Fruit fly (Drosophila melanogaster) whole organism, embryonic: ENCODE measurements around the gene SPARC.
A peak's percentile ranks its signal among the peaks of the same experiment; 100 is the strongest.

ENCODE experiments used
- Asciz ChIP-seq: fragments of 200-800 bp; sonication (Bioruptor generic); optimal IDR thresholded peaks from 2 replicates; lab custom pipeline; 2017; ENCODE audit warnings: missing biosample characterization, mild to moderate bottlenecking, missing genetic modification characterization, missing genetic modification reagents
- Atf6 ChIP-seq: fragments of 200-800 bp; sonication (Bioruptor generic); IDR thresholded peaks from 2 replicates; pipeline ENCODE4 v1.3.6; 2022; ENCODE audit warnings: missing biosample characterization, missing genetic modification characterization
- Bdp1 ChIP-seq: fragments of 200-800 bp; sonication (Bioruptor generic); optimal IDR thresholded peaks from 3 replicates; lab custom pipeline; 2016; ENCODE audit warnings: missing biosample characterization, missing genetic modification characterization
- C15 ChIP-seq: fragments of 200-800 bp; sonication (Bioruptor generic); IDR thresholded peaks from 3 replicates; pipeline ENCODE4 v1.3.6; 2022; ENCODE audit warnings: missing biosample characterization, missing genetic modification characterization
- CG10267 ChIP-seq: fragments of 200-800 bp; sonication (Bioruptor generic); optimal IDR thresholded peaks from 2 replicates; lab custom pipeline; 2018; ENCODE audit warnings: missing biosample characterization, mild to moderate bottlenecking, missing genetic modification characterization, moderate library complexity
- CG10431 ChIP-seq: fragments of 200-800 bp; sonication (Bioruptor generic); optimal IDR thresholded peaks from 3 replicates; lab custom pipeline; 2018; ENCODE audit warnings: missing biosample characterization, mild to moderate bottlenecking, missing genetic modification characterization
- CG10543 ChIP-seq: fragments of 200-800 bp; sonication (Bioruptor generic); optimal IDR thresholded peaks from 3 replicates; lab custom pipeline; 2017; ENCODE audit warnings: missing biosample characterization, mild to moderate bottlenecking, missing genetic modification characterization, moderate library complexity
- CG11093 ChIP-seq: fragments of 200-800 bp; sonication (Bioruptor generic); IDR thresholded peaks from 3 replicates; pipeline ENCODE4 v1.3.6; 2022; ENCODE audit warnings: missing biosample characterization, missing genetic modification characterization
- CG11456 ChIP-seq: fragments of 200-800 bp; sonication (Bioruptor generic); IDR thresholded peaks from 3 replicates; pipeline ENCODE4 v1.3.6; 2022; ENCODE audit warnings: missing biosample characterization, missing genetic modification characterization
- CG1233 ChIP-seq: fragments of 200-800 bp; sonication (Bioruptor generic); optimal IDR thresholded peaks from 4 replicates; lab custom pipeline; 2018; ENCODE audit warnings: missing biosample characterization, mild to moderate bottlenecking, missing genetic modification characterization
- CG12942 ChIP-seq: fragments of 200-800 bp; sonication (Bioruptor generic); optimal IDR thresholded peaks from 3 replicates; lab custom pipeline; 2016; ENCODE audit warnings: missing biosample characterization, missing genetic modification characterization
- CG13624 ChIP-seq: fragments of 200-800 bp; sonication (Bioruptor generic); optimal IDR thresholded peaks from 2 replicates; lab custom pipeline; 2016; ENCODE audit warnings: missing biosample characterization, missing genetic modification characterization
- CG14014 ChIP-seq: fragments of 200-800 bp; sonication (Bioruptor generic); IDR thresholded peaks from 2 replicates; pipeline ENCODE4 v1.3.6; 2022; ENCODE audit warnings: missing biosample characterization, missing genetic modification characterization
- CG14860 ChIP-seq: fragments of 200-800 bp; sonication (Bioruptor generic); IDR thresholded peaks from 3 replicates; pipeline ENCODE4 v1.3.6; 2022; ENCODE audit warnings: missing biosample characterization, missing genetic modification characterization; ENCODE audit not compliant: partially characterized antibody
- CG14965 ChIP-seq: fragments of 200-800 bp; sonication (Bioruptor generic); optimal IDR thresholded peaks from 2 replicates; lab custom pipeline; 2016; ENCODE audit warnings: missing biosample characterization, missing genetic modification characterization, borderline replicate concordance
- CG16779 ChIP-seq: fragments of 200-800 bp; sonication (Bioruptor generic); IDR thresholded peaks from 2 replicates; pipeline ENCODE4 v1.3.6; 2022; ENCODE audit warnings: missing biosample characterization, missing genetic modification characterization
- CG17829 ChIP-seq: fragments of 200-800 bp; optimal IDR thresholded peaks from 2 replicates; lab custom pipeline; 2019; ENCODE audit warnings: missing biosample characterization, mild to moderate bottlenecking, missing genetic modification characterization, moderate library complexity
- CG17912 ChIP-seq: fragments of 200-800 bp; sonication (Bioruptor generic); optimal IDR thresholded peaks from 2 replicates; lab custom pipeline; 2018; ENCODE audit warnings: missing biosample characterization, mild to moderate bottlenecking, missing genetic modification characterization
- CG4424 ChIP-seq: fragments of 200-800 bp; sonication (Bioruptor generic); optimal IDR thresholded peaks from 3 replicates; lab custom pipeline; 2016; ENCODE audit warnings: missing biosample characterization, missing genetic modification characterization
- CG7357 ChIP-seq: fragments of 200-800 bp; sonication (Bioruptor generic); IDR thresholded peaks from 3 replicates; pipeline ENCODE4 v1.3.6; 2022; ENCODE audit warnings: missing biosample characterization, missing genetic modification characterization
- CG7839 ChIP-seq: fragments of 200-800 bp; sonication (Bioruptor generic); optimal IDR thresholded peaks from 3 replicates; lab custom pipeline; 2018; ENCODE audit warnings: missing biosample characterization, mild to moderate bottlenecking, missing genetic modification characterization, moderate library complexity
- CG7987 ChIP-seq: fragments of 200-800 bp; sonication (Bioruptor generic); optimal IDR thresholded peaks from 2 replicates; lab custom pipeline; 2018; ENCODE audit warnings: missing biosample characterization, mild to moderate bottlenecking, missing genetic modification characterization, moderate library complexity
- CG8944 ChIP-seq: fragments of 200-800 bp; sonication (Bioruptor generic); optimal IDR thresholded peaks from 3 replicates; lab custom pipeline; 2016; ENCODE audit warnings: missing biosample characterization, missing genetic modification characterization
- Dbx ChIP-seq: fragments of 200-800 bp; sonication (Bioruptor generic); IDR thresholded peaks from 3 replicates; pipeline ENCODE4 v1.3.6; 2022; ENCODE audit warnings: missing biosample characterization, missing genetic modification characterization
- Drgx ChIP-seq: fragments of 200-800 bp; sonication (Bioruptor generic); IDR thresholded peaks from 2 replicates; pipeline ENCODE4 v1.3.6; 2022; ENCODE audit warnings: missing biosample characterization, missing genetic modification characterization
- E2f2 ChIP-seq: fragments of 200-800 bp; sonication (Bioruptor generic); IDR thresholded peaks from 2 replicates; pipeline ENCODE4 v1.3.6; 2022; ENCODE audit warnings: missing biosample characterization, missing genetic modification characterization
- HLH54F ChIP-seq: fragments of 200-800 bp; sonication (Bioruptor generic); optimal IDR thresholded peaks from 3 replicates; lab custom pipeline; 2016; ENCODE audit warnings: missing biosample characterization, missing genetic modification characterization
- Hr78 ChIP-seq, 2 experiments: fragments of 200-800 bp in 1 of 2; fragments of >200 bp in 1 of 2; sonication (Bioruptor generic) in 1 of 2; optimal IDR thresholded peaks; 2 replicates each; lab custom pipeline; 2017 to 2019; ENCODE audit warnings: missing biosample characterization in 2 of 2, missing genetic modification characterization in 2 of 2, mild to moderate bottlenecking in 1 of 2, moderate library complexity in 1 of 2
- Meics ChIP-seq: fragments of 200-800 bp; sonication (Bioruptor generic); optimal IDR thresholded peaks from 2 replicates; lab custom pipeline; 2017; ENCODE audit warnings: missing biosample characterization, mild to moderate bottlenecking, missing genetic modification characterization
- Xbp1 ChIP-seq: fragments of 200-800 bp; sonication (Bioruptor generic); optimal IDR thresholded peaks from 3 replicates; lab custom pipeline; 2016; ENCODE audit warnings: missing biosample characterization, mild to moderate bottlenecking, missing genetic modification characterization
- al ChIP-seq: fragments of 200-800 bp; sonication (Bioruptor generic); IDR thresholded peaks from 2 replicates; pipeline ENCODE4 v1.3.6; 2022; ENCODE audit warnings: missing biosample characterization, missing genetic modification characterization
- bbx ChIP-seq: fragments of 200-800 bp; sonication (Bioruptor generic); IDR thresholded peaks from 2 replicates; pipeline ENCODE4 v1.3.6; 2022; ENCODE audit warnings: missing biosample characterization, missing genetic modification characterization; ENCODE audit not compliant: partially characterized antibody
- dysf ChIP-seq: fragments of 200-800 bp; sonication (Bioruptor generic); IDR thresholded peaks from 3 replicates; pipeline ENCODE4 v1.3.6; 2022; ENCODE audit warnings: missing biosample characterization, missing genetic modification characterization
- gem ChIP-seq: fragments of 200-800 bp; sonication (Bioruptor generic); optimal IDR thresholded peaks from 2 replicates; lab custom pipeline; 2019; ENCODE audit warnings: missing biosample characterization, mild to moderate bottlenecking, missing genetic modification characterization, moderate library complexity
- hbn ChIP-seq: fragments of 200-800 bp; sonication (Bioruptor generic); IDR thresholded peaks from 2 replicates; pipeline ENCODE4 v1.3.6; 2022; ENCODE audit warnings: missing biosample characterization, missing genetic modification characterization; ENCODE audit not compliant: partially characterized antibody
- lbe ChIP-seq: fragments of 200-800 bp; sonication (Bioruptor generic); optimal IDR thresholded peaks from 2 replicates; lab custom pipeline; 2016; ENCODE audit warnings: missing biosample characterization, mild to moderate bottlenecking, missing genetic modification characterization
- lmd ChIP-seq: fragments of 200-800 bp; sonication (Bioruptor generic); IDR thresholded peaks from 2 replicates; pipeline ENCODE4 v1.3.6; 2022; ENCODE audit warnings: missing biosample characterization, missing genetic modification characterization
- mam ChIP-seq: fragments of 200-800 bp; sonication (Bioruptor generic); optimal IDR thresholded peaks from 3 replicates; lab custom pipeline; 2016; ENCODE audit warnings: missing biosample characterization, missing genetic modification characterization
- pzg ChIP-seq: fragments of 200-800 bp; sonication (Bioruptor generic); optimal IDR thresholded peaks from 3 replicates; lab custom pipeline; 2018; ENCODE audit warnings: missing biosample characterization, mild to moderate bottlenecking, missing genetic modification characterization, moderate library complexity
- row ChIP-seq: fragments of 200-800 bp; sonication (Bioruptor generic); IDR thresholded peaks from 3 replicates; pipeline ENCODE4 v1.3.6; 2022; ENCODE audit warnings: missing biosample characterization, missing genetic modification characterization
- seq ChIP-seq: fragments of 200-800 bp; sonication (Bioruptor generic); IDR thresholded peaks from 2 replicates; pipeline ENCODE4 v1.3.6; 2022; ENCODE audit warnings: missing biosample characterization, missing genetic modification characterization
- sim ChIP-seq: fragments of 200-800 bp; sonication (Bioruptor generic); IDR thresholded peaks from 2 replicates; pipeline ENCODE4 v1.3.6; 2022; ENCODE audit warnings: missing biosample characterization, missing genetic modification characterization
- stwl ChIP-seq: fragments of 200-800 bp; sonication (Bioruptor generic); optimal IDR thresholded peaks from 3 replicates; lab custom pipeline; 2018; ENCODE audit warnings: missing biosample characterization, mild to moderate bottlenecking, missing genetic modification characterization, moderate library complexity
- tll ChIP-seq, 2 experiments: fragments of 200-800 bp in 1 of 2; fragments of >200 bp in 1 of 2; sonication (Bioruptor generic) in 1 of 2; optimal IDR thresholded peaks; 2 replicates each; lab custom pipeline; 2017 to 2019; ENCODE audit warnings: missing biosample characterization in 2 of 2, missing genetic modification characterization in 2 of 2, mild to moderate bottlenecking in 1 of 2, moderate library complexity in 1 of 2
- tna ChIP-seq: fragments of 200-800 bp; sonication (Bioruptor generic); IDR thresholded peaks from 2 replicates; pipeline ENCODE4 v1.3.6; 2022; ENCODE audit warnings: missing biosample characterization, missing genetic modification characterization; ENCODE audit not compliant: partially characterized antibody
- usp ChIP-seq: fragments of >200 bp; optimal IDR thresholded peaks from 2 replicates; lab custom pipeline; 2017; ENCODE audit warnings: missing biosample characterization, missing genetic modification characterization
- wdn ChIP-seq: fragments of 200-800 bp; sonication (Bioruptor generic); IDR thresholded peaks from 2 replicates; pipeline ENCODE4 v1.3.6; 2022; ENCODE audit warnings: missing biosample characterization, missing genetic modification characterization
- wek ChIP-seq: fragments of 200-800 bp; sonication (Bioruptor generic); optimal IDR thresholded peaks from 3 replicates; lab custom pipeline; 2018; ENCODE audit warnings: missing biosample characterization, mild to moderate bottlenecking, missing genetic modification characterization, moderate library complexity

The SPARC gene

DNA sequence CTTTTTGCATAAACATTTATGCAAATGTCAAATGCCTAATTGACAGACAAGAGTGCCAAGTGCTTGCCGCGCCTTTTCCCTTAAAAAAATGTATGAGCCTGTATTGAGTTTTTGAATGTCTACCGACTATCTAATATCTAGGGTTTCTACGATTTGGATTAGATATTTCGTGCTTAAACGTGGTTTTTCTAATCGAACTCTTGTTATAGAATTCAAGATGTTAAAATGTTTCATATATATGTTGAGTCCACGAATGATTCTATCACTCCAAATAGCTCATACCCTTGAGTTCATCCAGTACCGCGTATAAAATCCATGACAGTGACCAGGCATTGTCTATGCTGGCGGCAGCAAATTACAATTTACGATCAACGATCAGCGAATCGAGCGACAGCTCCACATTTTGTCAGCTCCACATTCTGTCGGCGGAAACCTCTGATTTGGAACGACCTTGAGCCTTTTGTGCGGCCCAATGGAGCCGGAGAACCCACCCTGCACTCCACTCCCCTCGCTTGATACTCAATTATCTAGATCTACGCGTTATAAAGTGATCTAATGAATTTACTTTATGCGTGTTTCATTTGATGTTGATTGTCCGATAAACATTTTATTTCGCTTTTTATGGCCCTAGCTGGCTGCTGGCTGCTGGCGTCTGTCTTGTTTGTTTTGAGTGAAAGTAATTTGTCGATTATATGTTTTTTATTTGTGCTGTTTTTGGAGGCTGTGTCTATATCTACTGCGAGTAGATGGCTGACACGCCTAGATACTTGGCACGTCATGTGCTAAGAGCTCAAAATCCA is 35.1 kb upstream of the SPARC start (continued):
- TF ChIP-seq stwl (no peak), seq (GFP tag; lab: Robert Waterston, UW) (no peak), CG11093 (no peak), HLH54F (peak; percentile 11), bbx (GFP tag; lab: Robert Waterston, UW) (no peak), CG7839 (peak; percentile 15), Dbx (GFP tag; lab: Robert Waterston, UW) (peak; percentile 51; the same call in 1 of the 3 replicates), CG7987 (GFP tag; lab: Kevin White, UChicago) (no peak), mam (GFP tag; lab: Kevin White, UChicago) (peak; percentile 0), Hr78 (GFP tag; optimal IDR thresholded peaks at IDR 0.05; lab: Kevin White, UChicago) (no peak), usp (no peak), Bdp1 (GFP tag; lab: Kevin White, UChicago) (no peak), al (GFP tag; lab: Robert Waterston, UW) (peak; percentile 40; the same call in 1 of the 2 replicates), CG8944 (GFP tag; lab: Kevin White, UChicago) (no peak), Asciz (GFP tag; lab: Kevin White, UChicago) (no peak), wek (GFP tag; lab: Kevin White, UChicago) (no peak), dysf (GFP tag; lab: Robert Waterston, UW) (peak; percentile 62), CG16779 (GFP tag; lab: Robert Waterston, UW) (no peak), row (GFP tag; lab: Robert Waterston, UW) (peak; percentile 58), tna (GFP tag; lab: Robert Waterston, UW) (no peak; the same call in 1 of the 2 replicates), lmd (GFP tag; lab: Robert Waterston, UW) (peak; percentile 34; the same call in 1 of the 2 replicates), CG17829 (tag; lab: Kevin White, UChicago) (no peak), CG10543 (GFP tag; lab: Kevin White, UChicago) (peak; percentile 2), CG11456 (0 out of 3 replicates have a peak, but pooled peaks have one; percentile 51), CG17912 (GFP tag; lab: Kevin White, UChicago) (no peak), sim (no peak), CG13624 (GFP tag; lab: Kevin White, UChicago) (peak; percentile 20), pzg (GFP tag; lab: Kevin White, UChicago) (no peak), C15 (GFP tag; lab: Robert Waterston, UW) (no peak), CG7357 (GFP tag; lab: Robert Waterston, UW) (no peak), Drgx (GFP tag; lab: Robert Waterston, UW) (peak; percentile 38; the same call in 1 of the 2 replicates), CG14014 (GFP tag; lab: Robert Waterston, UW) (0 out of 2 replicates have a peak, but pooled peaks have one; percentile 17), CG14965 (no peak), E2f2 (GFP tag; lab: Robert Waterston, UW) (0 out of 2 replicates have a peak, but pooled peaks have one; percentile 6), wdn (0 out of 2 replicates have a peak, but pooled peaks have one; percentile 5), CG10267 (no peak), CG12942 (GFP tag; lab: Kevin White, UChicago) (no peak), gem (tag; lab: Kevin White, UChicago) (no peak), lbe (GFP tag; lab: Kevin White, UChicago) (no peak), hbn (no peak), Xbp1 (GFP tag; lab: Kevin White, UChicago) (no peak), CG10431 (GFP tag; lab: Kevin White, UChicago) (no peak), CG14860 (0 out of 3 replicates have a peak, but pooled peaks have one; percentile 10), Meics (GFP tag; lab: Kevin White, UChicago) (no peak), tll (GFP tag; optimal IDR thresholded peaks at IDR 0.05; lab: Kevin White, UChicago) (no peak), Atf6 (GFP tag; lab: Robert Waterston, UW) (peak; percentile 15; the same call in 1 of the 2 replicates), CG4424 (GFP tag; lab: Kevin White, UChicago) (no peak), CG1233 (no peak)
